Worm (Caenorhabditis elegans) whole organism, L1 larva: ENCODE data around the gene rhr-2.

ENCODE experiments used
- C34B4.2 ChIP-seq: sonication (generic microtip); optimal IDR thresholded peaks from 2 replicates; lab custom pipeline; 2017; ENCODE audit warnings: mild to moderate bottlenecking, missing genetic modification characterization, missing compliant biosample characterization
- aha-1 ChIP-seq: fragments of 150-350 bp; optimal IDR thresholded peaks from 2 replicates; lab custom pipeline; 2014; ENCODE audit warnings: missing biosample characterization, missing genetic modification characterization
- ceh-63 ChIP-seq: fragments of 200-800 bp; sonication (Bioruptor generic); optimal IDR thresholded peaks from 2 replicates; lab custom pipeline; 2018; ENCODE audit warnings: mild to moderate bottlenecking, missing genetic modification characterization, missing compliant biosample characterization
- ceh-8 ChIP-seq: fragments of 200-800 bp; sonication (Bioruptor generic); optimal IDR thresholded peaks from 2 replicates; lab custom pipeline; 2018; ENCODE audit warnings: mild to moderate bottlenecking, missing genetic modification characterization, moderate library complexity, missing compliant biosample characterization
- ceh-88 ChIP-seq: fragments of 200-800 bp; sonication (Bioruptor generic); IDR thresholded peaks from 2 replicates; pipeline ENCODE4 v1.3.6; 2022; ENCODE audit warnings: missing genetic modification characterization, missing compliant biosample characterization
- dpl-1 ChIP-seq, 3 experiments: fragments of 150-350 bp in 2 of 3; sonication (generic microtip) in 1 of 3; optimal IDR thresholded peaks; 2 replicates each; lab custom pipeline; 2014 to 2017; ENCODE audit warnings: missing biosample characterization in 3 of 3, missing genetic modification characterization in 3 of 3, missing genetic modification reagents in 3 of 3
- efl-1 ChIP-seq, 4 experiments: fragments of 150-350 bp; optimal IDR thresholded peaks in 3 of 4; peaks in 1 of 4; 1 replicate in 1 of 4; 2 replicates in 3 of 4; lab custom pipeline; 2014; ENCODE audit warnings: missing biosample characterization in 2 of 4, missing genetic modification characterization in 2 of 4, missing genetic modification reagents in 2 of 4
- efl-3 ChIP-seq: fragments of 200-800 bp; sonication (Bioruptor generic); optimal IDR thresholded peaks from 2 replicates; lab custom pipeline; 2018; ENCODE audit warnings: mild to moderate bottlenecking, missing genetic modification characterization, missing compliant biosample characterization
- elt-2 ChIP-seq: sonication (generic microtip); optimal IDR thresholded peaks from 2 replicates; lab custom pipeline; 2016; ENCODE audit warnings: missing genetic modification characterization, mild to moderate bottlenecking, inconsistent platforms, missing compliant biosample characterization, missing genetic modification reagents
- ets-5 ChIP-seq: fragments of 200-800 bp; sonication (Bioruptor generic); IDR thresholded peaks from 2 replicates; pipeline ENCODE4 v1.3.6; 2022; ENCODE audit warnings: missing genetic modification characterization, missing compliant biosample characterization
- fkh-8 ChIP-seq: sonication (generic microtip); optimal IDR thresholded peaks from 2 replicates; lab custom pipeline; 2016; ENCODE audit warnings: mild to moderate bottlenecking, missing genetic modification characterization, missing compliant biosample characterization
- fos-1 ChIP-seq: fragments of 150-350 bp; optimal IDR thresholded peaks from 2 replicates; lab custom pipeline; 2014; ENCODE audit warnings: missing biosample characterization, missing genetic modification characterization
- hlh-4 ChIP-seq: sonication (generic microtip); optimal IDR thresholded peaks from 2 replicates; lab custom pipeline; 2016; ENCODE audit warnings: mild to moderate bottlenecking, missing genetic modification characterization, missing compliant biosample characterization
- irx-1 ChIP-seq: sonication (generic microtip); optimal IDR thresholded peaks from 2 replicates; lab custom pipeline; 2016; ENCODE audit warnings: missing genetic modification characterization, missing compliant biosample characterization
- lin-13 ChIP-seq: fragments of 150-350 bp; optimal IDR thresholded peaks from 2 replicates; lab custom pipeline; 2014; ENCODE audit warnings: missing biosample characterization, missing genetic modification reagents, missing genetic modification characterization
- lin-14 ChIP-seq: fragments of 200-800 bp; sonication (Bioruptor generic); optimal IDR thresholded peaks from 2 replicates; lab custom pipeline; 2018; ENCODE audit warnings: mild to moderate bottlenecking, missing genetic modification characterization, moderate library complexity, missing compliant biosample characterization
- lin-15B ChIP-seq: fragments of 150-350 bp; sonication (generic microtip); optimal IDR thresholded peaks from 3 replicates; lab custom pipeline; 2014; ENCODE audit warnings: missing biosample characterization, missing genetic modification characterization
- lin-35 ChIP-seq, 2 experiments: fragments of 150-350 bp; optimal IDR thresholded peaks; 2 replicates each; lab custom pipeline; 2014; ENCODE audit warnings: missing biosample characterization in 2 of 2, missing genetic modification characterization in 2 of 2, missing genetic modification reagents in 2 of 2
- lsy-2 ChIP-seq, 2 experiments: fragments of 150-350 bp; optimal IDR thresholded peaks; 2 replicates each; lab custom pipeline; 2014; ENCODE audit warnings: missing biosample characterization in 2 of 2, missing genetic modification characterization in 2 of 2
- mab-9 ChIP-seq: fragments of 200-800 bp; sonication (Bioruptor generic); IDR thresholded peaks from 2 replicates; pipeline ENCODE4 v1.3.6; 2022; ENCODE audit warnings: missing genetic modification reagents, missing genetic modification characterization, missing compliant biosample characterization
- mep-1 ChIP-seq: fragments of 150-350 bp; optimal IDR thresholded peaks from 2 replicates; lab custom pipeline; 2014; ENCODE audit warnings: missing biosample characterization, missing genetic modification characterization
- nhr-11 ChIP-seq: fragments of 150-350 bp; optimal IDR thresholded peaks from 2 replicates; lab custom pipeline; 2014; ENCODE audit warnings: missing biosample characterization, missing genetic modification characterization
- nhr-19 ChIP-seq: fragments of 200-800 bp; sonication (Bioruptor generic); conservative IDR thresholded peaks from 2 replicates; pipeline ENCODE4 v1.3.6; 2022; ENCODE audit warnings: missing genetic modification characterization, missing compliant biosample characterization
- nhr-20 ChIP-seq: sonication (generic microtip); optimal IDR thresholded peaks from 2 replicates; lab custom pipeline; 2016; ENCODE audit warnings: mild to moderate bottlenecking, missing genetic modification characterization, missing compliant biosample characterization
- nhr-76 ChIP-seq: sonication (generic microtip); optimal IDR thresholded peaks from 2 replicates; lab custom pipeline; 2017; ENCODE audit warnings: missing biosample characterization, missing genetic modification characterization
- nhr-84 ChIP-seq: sonication (generic microtip); optimal IDR thresholded peaks from 2 replicates; lab custom pipeline; 2017; ENCODE audit warnings: missing biosample characterization, missing genetic modification characterization
- nhr-90 ChIP-seq: sonication (generic microtip); optimal IDR thresholded peaks from 2 replicates; lab custom pipeline; 2016; ENCODE audit warnings: mild to moderate bottlenecking, missing genetic modification characterization, missing compliant biosample characterization; ENCODE audit not compliant: poor library complexity
- skn-1 ChIP-seq: fragments of 150-350 bp; optimal IDR thresholded peaks from 2 replicates; lab custom pipeline; 2014; ENCODE audit warnings: missing biosample characterization, missing genetic modification characterization
- snpc-4 ChIP-seq: fragments of 150-350 bp; optimal IDR thresholded peaks from 2 replicates; lab custom pipeline; 2014; ENCODE audit warnings: missing biosample characterization, missing genetic modification characterization
- snu-23 ChIP-seq: sonication (generic microtip); optimal IDR thresholded peaks from 2 replicates; lab custom pipeline; 2016; ENCODE audit warnings: missing genetic modification characterization, missing compliant biosample characterization
- sptf-1 ChIP-seq: fragments of 150-350 bp; optimal IDR thresholded peaks from 2 replicates; lab custom pipeline; 2014; ENCODE audit warnings: missing biosample characterization, missing genetic modification characterization
- unc-62 ChIP-seq: fragments of 150-350 bp; optimal IDR thresholded peaks from 2 replicates; lab custom pipeline; 2014; ENCODE audit warnings: missing biosample characterization, missing genetic modification reagents, missing genetic modification characterization
- unc-86 ChIP-seq: sonication (generic microtip); optimal IDR thresholded peaks from 2 replicates; lab custom pipeline; 2016; ENCODE audit warnings: missing genetic modification characterization, missing compliant biosample characterization
- xbp-1 ChIP-seq: sonication (generic microtip); optimal IDR thresholded peaks from 2 replicates; lab custom pipeline; 2016; ENCODE audit warnings: missing genetic modification characterization, missing compliant biosample characterization

The rhr-2 gene

ce11 chrV:11762863-11763262 is 32.9 kb upstream of the rhr-2 start, which contains the start of gene T04F3.4:
Gene T04F3.4 (minus strand): TSS chrV:11763049.
- TF ChIP-seq lin-14 (GFP tag; lab: Kevin White, UChicago) (no peak), hlh-4 (tag; lab: Kevin White, UChicago) (no peak), skn-1 (tag; lab: Kevin White, UChicago) (no peak), fkh-8 (tag; lab: Kevin White, UChicago) (no peak), lsy-2 (tag; optimal IDR thresholded peaks at IDR 0.05; lab: Kevin White, UChicago) (peak in 1 of 2 experiments; percentile 28)

ce11 chrV:11760371-11760770 is 30.4 kb upstream of the rhr-2 start, which contains the start of gene T04F3.5:
Gene T04F3.5 (plus strand): TSS chrV:11760671.
- TF ChIP-seq sptf-1 (tag; lab: Kevin White, UChicago) (no peak), ceh-88 (GFP tag; lab: Robert Waterston, UW) (no peak), snpc-4 (tag; lab: Kevin White, UChicago) (no peak), lin-13 (GFP tag; lab: Kevin White, UChicago) (no peak), nhr-84 (tag; lab: Kevin White, UChicago) (no peak), mep-1 (tag; lab: Kevin White, UChicago) (no peak), mab-9 (GFP tag; lab: Robert Waterston, UW) (no peak), efl-3 (GFP tag; lab: Kevin White, UChicago) (no peak), ceh-8 (no peak), lin-15B (no peak), efl-1 (optimal IDR thresholded peaks at IDR 0.05; lab: Kevin White, UChicago) (no peak), efl-1 (GFP tag; optimal IDR thresholded peaks at IDR 0.05 in 1 of 2; lab: Kevin White, UChicago) (no peak), xbp-1 (tag; lab: Kevin White, UChicago) (no peak), nhr-76 (tag; lab: Kevin White, UChicago) (no peak), ets-5 (no peak), nhr-90 (tag; lab: Kevin White, UChicago) (no peak)

- TF ChIP-seq lin-15B (no peak), aha-1 (tag; lab: Kevin White, UChicago) (no peak), snu-23 (GFP tag; lab: Kevin White, UChicago) (no peak), efl-1 (optimal IDR thresholded peaks at IDR 0.05; lab: Kevin White, UChicago) (no peak), efl-1 (GFP tag; optimal IDR thresholded peaks at IDR 0.05 in 1 of 2; lab: Kevin White, UChicago) (no peak), unc-86 (tag; lab: Kevin White, UChicago) (no peak), nhr-11 (tag; lab: Kevin White, UChicago) (no peak), xbp-1 (tag; lab: Kevin White, UChicago) (no peak), unc-62 (GFP tag; lab: Kevin White, UChicago) (no peak), nhr-19 (GFP tag; lab: Robert Waterston, UW) (no peak), nhr-20 (tag; lab: Kevin White, UChicago) (no peak), irx-1 (tag; lab: Kevin White, UChicago) (no peak), fos-1 (no peak), elt-2 (tag; lab: Kevin White, UChicago) (no peak), ceh-63 (GFP tag; lab: Kevin White, UChicago) (no peak), sptf-1 (tag; lab: Kevin White, UChicago) (no peak), lin-35 (GFP tag; optimal IDR thresholded peaks at IDR 0.05; lab: Kevin White, UChicago) (no peak)
Measured at ce11 chrV:11758635-11759034, 28.7 kb upstream of the rhr-2 start, which contains the start of gene T04F3.3. Gene T04F3.3 (plus strand): TSS chrV:11758935.

- no peak for TF ChIP-seq dpl-1 (GFP tag; optimal IDR thresholded peaks at IDR 0.05; lab: Kevin White, UChicago)
- no peak for TF ChIP-seq ets-5
- TF ChIP-seq lin-13 (GFP tag; lab: Kevin White, UChicago): no peak
- TF ChIP-seq C34B4.2 (tag; lab: Kevin White, UChicago): no peak
Measured at ce11 chrV:11757358-11757757, 27.4 kb upstream of the rhr-2 start, which contains the start of gene smoc-1. Gene smoc-1 (plus strand): TSS chrV:11757658.
